Worm (Caenorhabditis elegans) whole organism, L4 larva: ENCODE data around the gene srd-42.

Experiments used
- D1046.2 ChIP-seq: fragments of 200-800 bp; sonication (Bioruptor generic); IDR thresholded peaks from 2 replicates; pipeline ENCODE4 v1.3.6; 2022; ENCODE audit warnings: missing genetic modification characterization, missing compliant biosample characterization
- F10B5.3 ChIP-seq: sonication (generic microtip); optimal IDR thresholded peaks from 2 replicates; lab custom pipeline; 2016; ENCODE audit warnings: mild to moderate bottlenecking, missing genetic modification characterization, missing compliant biosample characterization
- F26F4.8 ChIP-seq: fragments of 200-800 bp; sonication (Bioruptor generic); conservative IDR thresholded peaks from 2 replicates; pipeline ENCODE4 v1.3.6; 2022; ENCODE audit warnings: missing genetic modification characterization, missing compliant biosample characterization
- F37D6.2 ChIP-seq: sonication (generic microtip); optimal IDR thresholded peaks from 2 replicates; lab custom pipeline; 2016; ENCODE audit warnings: mild to moderate bottlenecking, missing genetic modification characterization, missing compliant biosample characterization
- Y105C5A.15 ChIP-seq: fragments of 200-800 bp; sonication (Bioruptor generic); IDR thresholded peaks from 2 replicates; pipeline ENCODE4 v1.3.6; 2022; ENCODE audit warnings: missing genetic modification characterization, missing compliant biosample characterization
- Y48G9A.11 ChIP-seq: fragments of 200-800 bp; sonication (Bioruptor generic); IDR thresholded peaks from 2 replicates; pipeline ENCODE4 v1.3.6; 2022; ENCODE audit warnings: missing genetic modification reagents, missing genetic modification characterization, missing compliant biosample characterization
- Y5F2A.4 ChIP-seq: fragments of 200-800 bp; sonication (Bioruptor generic); optimal IDR thresholded peaks from 2 replicates; lab custom pipeline; 2018; ENCODE audit warnings: mild to moderate bottlenecking, missing genetic modification characterization, missing compliant biosample characterization
- arid-1 ChIP-seq: fragments of 200-800 bp; sonication (Bioruptor generic); conservative IDR thresholded peaks from 2 replicates; pipeline ENCODE4 v1.3.6; 2022; ENCODE audit warnings: missing genetic modification reagents, missing genetic modification characterization, missing compliant biosample characterization
- ceh-28 ChIP-seq: fragments of 150-350 bp; optimal IDR thresholded peaks from 2 replicates; lab custom pipeline; 2014; ENCODE audit warnings: missing biosample characterization, missing genetic modification reagents, missing genetic modification characterization
- ceh-82 ChIP-seq: sonication (generic microtip); optimal IDR thresholded peaks from 2 replicates; lab custom pipeline; 2017; ENCODE audit warnings: missing biosample characterization, missing genetic modification characterization
- ces-1 ChIP-seq: fragments of 150-350 bp; sonication (generic microtip); optimal IDR thresholded peaks from 4 replicates; lab custom pipeline; 2014; ENCODE audit warnings: missing biosample characterization, missing genetic modification reagents, missing genetic modification characterization
- daf-16 ChIP-seq, 3 experiments: sonication (generic microtip); optimal IDR thresholded peaks; 2 replicates each; lab custom pipeline; 2016 to 2017; ENCODE audit warnings: missing genetic modification characterization in 3 of 3, missing genetic modification reagents in 3 of 3, mild to moderate bottlenecking in 2 of 3, missing compliant biosample characterization in 2 of 3, missing biosample characterization in 1 of 3, moderate library complexity in 1 of 3
- daf-8 ChIP-seq: fragments of 200-800 bp; sonication (Bioruptor generic); IDR thresholded peaks from 2 replicates; pipeline ENCODE4 v1.3.6; 2022; ENCODE audit warnings: missing genetic modification characterization, missing compliant biosample characterization
- dmd-6 ChIP-seq: fragments of 200-800 bp; sonication (Bioruptor generic); IDR thresholded peaks from 2 replicates; pipeline ENCODE4 v1.3.6; 2022; ENCODE audit warnings: missing genetic modification reagents, missing genetic modification characterization, missing compliant biosample characterization
- duxl-1 ChIP-seq: sonication (generic microtip); optimal IDR thresholded peaks from 2 replicates; lab custom pipeline; 2016; ENCODE audit warnings: mild to moderate bottlenecking, missing genetic modification characterization, moderate library complexity, missing compliant biosample characterization; ENCODE audit not compliant: poor library complexity
- egl-43 ChIP-seq: fragments of 200-800 bp; sonication (Bioruptor generic); IDR thresholded peaks from 2 replicates; pipeline ENCODE4 v1.3.6; 2022; ENCODE audit warnings: missing genetic modification reagents, missing genetic modification characterization, missing compliant biosample characterization
- fos-1 ChIP-seq: fragments of 150-350 bp; optimal IDR thresholded peaks from 2 replicates; lab custom pipeline; 2014; ENCODE audit warnings: missing biosample characterization, missing genetic modification characterization
- gei-8 ChIP-seq: fragments of 200-800 bp; sonication (Bioruptor generic); optimal IDR thresholded peaks from 2 replicates; lab custom pipeline; 2018; ENCODE audit warnings: mild to moderate bottlenecking, missing genetic modification characterization, missing compliant biosample characterization
- hmg-1.1 ChIP-seq: fragments of 200-800 bp; sonication (Bioruptor generic); IDR thresholded peaks from 2 replicates; pipeline ENCODE4 v1.3.6; 2022; ENCODE audit warnings: missing genetic modification reagents, missing genetic modification characterization, missing compliant biosample characterization
- lim-7 ChIP-seq: fragments of 200-800 bp; sonication (Bioruptor generic); IDR thresholded peaks from 2 replicates; pipeline ENCODE4 v1.3.6; 2022; ENCODE audit warnings: missing genetic modification characterization, missing compliant biosample characterization
- lin-38 ChIP-seq: fragments of 200-800 bp; sonication (Bioruptor generic); IDR thresholded peaks from 2 replicates; pipeline ENCODE4 v1.3.6; 2022; ENCODE audit warnings: missing genetic modification reagents, missing genetic modification characterization, missing compliant biosample characterization
- lin-39 ChIP-seq: fragments of 150-350 bp; optimal IDR thresholded peaks from 2 replicates; lab custom pipeline; 2014; ENCODE audit warnings: missing biosample characterization, missing genetic modification reagents, missing genetic modification characterization
- lir-3 ChIP-seq: sonication (generic microtip); optimal IDR thresholded peaks from 2 replicates; lab custom pipeline; 2016; ENCODE audit warnings: mild to moderate bottlenecking, missing genetic modification characterization, missing compliant biosample characterization
- madf-5 ChIP-seq, 2 experiments: fragments of 200-800 bp; sonication (Bioruptor generic); IDR thresholded peaks; 2 replicates each; pipeline ENCODE4 v1.3.6; 2022; ENCODE audit warnings: missing compliant biosample characterization in 2 of 2, missing genetic modification characterization in 2 of 2
- mep-1 ChIP-seq: fragments of 150-350 bp; sonication (generic microtip); optimal IDR thresholded peaks from 3 replicates; lab custom pipeline; 2014; ENCODE audit warnings: missing biosample characterization, missing genetic modification characterization
- nhr-42 ChIP-seq: fragments of 200-800 bp; sonication (Bioruptor generic); IDR thresholded peaks from 2 replicates; pipeline ENCODE4 v1.3.6; 2022; ENCODE audit warnings: missing genetic modification characterization, missing compliant biosample characterization
- pha-4 ChIP-seq, 2 experiments: fragments of 150-350 bp in 1 of 2; fragments of 200-800 bp in 1 of 2; sonication (Bioruptor generic) in 1 of 2; IDR thresholded peaks in 1 of 2; optimal IDR thresholded peaks in 1 of 2; 2 replicates each; pipeline versions ENCODE4 v1.3.6 to Lab custom; 2014 to 2022; ENCODE audit warnings: missing genetic modification characterization in 2 of 2, missing genetic modification reagents in 2 of 2, missing biosample characterization in 1 of 2, missing compliant biosample characterization in 1 of 2
- pqm-1 ChIP-seq: sonication (generic microtip); optimal IDR thresholded peaks from 2 replicates; lab custom pipeline; 2017; ENCODE audit warnings: missing biosample characterization, missing genetic modification characterization
- snpc-1.2 ChIP-seq: fragments of 200-800 bp; sonication (Bioruptor generic); IDR thresholded peaks from 2 replicates; pipeline ENCODE4 v1.3.6; 2022; ENCODE audit warnings: missing genetic modification reagents, missing genetic modification characterization, missing compliant biosample characterization
- snpc-4 ChIP-seq: fragments of 150-350 bp; optimal IDR thresholded peaks from 2 replicates; lab custom pipeline; 2014; ENCODE audit warnings: missing biosample characterization, missing genetic modification characterization
- spr-1 ChIP-seq: sonication (generic microtip); optimal IDR thresholded peaks from 2 replicates; lab custom pipeline; 2016; ENCODE audit warnings: mild to moderate bottlenecking, missing genetic modification characterization, missing compliant biosample characterization
- unc-130 ChIP-seq: sonication (generic microtip); optimal IDR thresholded peaks from 2 replicates; lab custom pipeline; 2016; ENCODE audit warnings: missing genetic modification reagents, missing genetic modification characterization, missing compliant biosample characterization
- unc-62 ChIP-seq, 3 experiments: fragments of 150-350 bp in 1 of 3; sonication (generic microtip); optimal IDR thresholded peaks in 2 of 3; peaks in 1 of 3; 1 replicate in 1 of 3; 2 replicates in 2 of 3; lab custom pipeline; 2014 to 2017; ENCODE audit warnings: missing biosample characterization in 3 of 3, missing genetic modification characterization in 3 of 3, missing genetic modification reagents in 3 of 3, missing genotype in 1 of 3
- vab-7 ChIP-seq: fragments of 200-800 bp; sonication (Bioruptor generic); IDR thresholded peaks from 2 replicates; pipeline ENCODE4 v1.3.6; 2022; ENCODE audit warnings: missing genetic modification reagents, missing genetic modification characterization, missing compliant biosample characterization
- zfp-2 ChIP-seq: sonication (generic microtip); optimal IDR thresholded peaks from 2 replicates; lab custom pipeline; 2016; ENCODE audit warnings: mild to moderate bottlenecking, missing genetic modification characterization, missing compliant biosample characterization
- zip-11 ChIP-seq: fragments of 200-800 bp; sonication (Bioruptor generic); IDR thresholded peaks from 2 replicates; pipeline ENCODE4 v1.3.6; 2022; ENCODE audit warnings: missing genetic modification characterization, missing compliant biosample characterization

Gene srd-42

ce11 chrX:13294669-13295068 lies 8.6 kb downstream of the srd-42 start, which contains the start of gene srd-36:
srd-36 (minus strand) TSS chrX:13294769.
- TF ChIP-seq Y5F2A.4 (GFP tag; lab: Kevin White, UChicago) (no peak), fos-1 (tag; lab: Kevin White, UChicago) (no peak), gei-8 (GFP tag; lab: Kevin White, UChicago) (no peak), ceh-28 (tag; lab: Kevin White, UChicago) (no peak), snpc-4 (no peak), arid-1 (GFP tag; lab: Robert Waterston, UW) (no peak), spr-1 (tag; lab: Kevin White, UChicago) (no peak), F10B5.3 (tag; lab: Kevin White, UChicago) (no peak), zip-11 (no peak), ces-1 (no peak), daf-8 (GFP tag; lab: Robert Waterston, UW) (no peak)

- TF ChIP-seq F26F4.8 (0 out of 2 replicates have a peak, but pooled peaks have one; percentile 54), lim-7 (GFP tag; lab: Robert Waterston, UW) (peak; percentile 47; the same call in 1 of the 2 replicates), vab-7 (GFP tag; lab: Robert Waterston, UW) (0 out of 2 replicates have a peak, but pooled peaks have one; percentile 18), daf-16 (GFP tag; optimal IDR thresholded peaks at IDR 0.05; lab: Kevin White, UChicago) (peak in 1 of 2 experiments; percentile 54), daf-16 (tag; optimal IDR thresholded peaks at IDR 0.05; lab: Kevin White, UChicago) (no peak), ceh-82 (tag; lab: Kevin White, UChicago) (no peak), lir-3 (tag; lab: Kevin White, UChicago) (peak; percentile 5)
- TF ChIP-seq, all 104 proteins: peak for 5
Measured at ce11 chrX:13293023-13293422, 10.2 kb downstream of the srd-42 start.

ce11 chrX:13291506-13291905 lies 11.8 kb downstream of the srd-42 start, which contains the start of gene srd-38:
srd-38 (plus strand) TSS chrX:13291806.
- TF ChIP-seq zfp-2 (no peak), mep-1 (no peak), lin-38 (GFP tag; lab: Robert Waterston, UW) (no peak)

ce11 chrX:13290531-13290930 lies 12.7 kb downstream of the srd-42 start, which contains the start of gene R04D3.3:
R04D3.3 (minus strand) TSS chrX:13290631.
- TF ChIP-seq unc-62 (GFP tag; optimal IDR thresholded peaks at IDR 0.05 in 1 of 2; lab: Kevin White, UChicago) (peak in 1 of 2 experiments; percentile 53), unc-62 (tag; optimal IDR thresholded peaks at IDR 0.05; lab: Kevin White, UChicago) (no peak), F37D6.2 (tag; lab: Kevin White, UChicago) (no peak)
- TF ChIP-seq, all 104 proteins: peak for 1

ce11 chrX:13288715-13289114 lies 14.5 kb downstream of the srd-42 start, which contains the start of gene R04D3.4:
R04D3.4 (minus strand) TSS chrX:13288815.
- TF ChIP-seq zip-11 (no peak), lir-3 (tag; lab: Kevin White, UChicago) (no peak)

- no peak for TF ChIP-seq gei-8 (GFP tag; lab: Kevin White, UChicago)
- no peak for TF ChIP-seq lin-39 (tag; lab: Kevin White, UChicago)
- TF ChIP-seq pqm-1 (tag; lab: Kevin White, UChicago): no peak
- no peak for TF ChIP-seq hmg-1.1
- TF ChIP-seq F10B5.3 (tag; lab: Kevin White, UChicago): no peak
- no peak for TF ChIP-seq Y48G9A.11
Measured at ce11 chrX:13286533-13286932, 16.7 kb downstream of the srd-42 start, which contains the start of gene R04D3.2. R04D3.2 (minus strand) TSS chrX:13286633.

ce11 chrX:13284618-13285017 lies 18.6 kb downstream of the srd-42 start:
- TF ChIP-seq nhr-42 (GFP tag; lab: Robert Waterston, UW) (0 out of 2 replicates have a peak, but pooled peaks have one; percentile 13), daf-16 (GFP tag; optimal IDR thresholded peaks at IDR 0.05; lab: Kevin White, UChicago) (peak in 1 of 2 experiments; percentile 52), daf-16 (tag; optimal IDR thresholded peaks at IDR 0.05; lab: Kevin White, UChicago) (peak; percentile 17), F37D6.2 (tag; lab: Kevin White, UChicago) (no peak), spr-1 (tag; lab: Kevin White, UChicago) (no peak), lim-7 (GFP tag; lab: Robert Waterston, UW) (peak; percentile 78), unc-130 (no peak), egl-43 (GFP tag; lab: Robert Waterston, UW) (peak; percentile 81), F26F4.8 (peak; percentile 72; the same call in 1 of the 2 replicates), madf-5 (GFP tag; IDR thresholded peaks at IDR 0.05; lab: Robert Waterston, UW) (peak in 1 of 2 experiments; percentile 58; a peak in 1 of 4 replicates), dmd-6 (GFP tag; lab: Robert Waterston, UW) (peak; percentile 17; the same call in 1 of the 2 replicates), vab-7 (GFP tag; lab: Robert Waterston, UW) (0 out of 2 replicates have a peak, but pooled peaks have one; percentile 61), duxl-1 (tag; lab: Kevin White, UChicago) (peak; percentile 19), pha-4 (GFP tag; IDR thresholded peaks at IDR 0.05; lab: Robert Waterston, UW) (peak; percentile 73), pha-4 (tag; optimal IDR thresholded peaks at IDR 0.05; lab: Kevin White, UChicago) (no peak), Y105C5A.15 (GFP tag; lab: Robert Waterston, UW) (0 out of 2 replicates have a peak, but pooled peaks have one; percentile 37), snpc-1.2 (GFP tag; lab: Robert Waterston, UW) (0 out of 2 replicates have a peak, but pooled peaks have one; percentile 37), D1046.2 (no peak)
